Fruit fly (Drosophila melanogaster) whole organism, wandering third instar larva: Measurements from ENCODE around the gene RpL26.

ENCODE experiments used
- Abd-B ChIP-seq: fragments of >200 bp; optimal IDR thresholded peaks from 2 replicates; lab custom pipeline; 2017; ENCODE audit warnings: missing biosample characterization, missing genetic modification characterization
- CG32264 ChIP-seq: fragments of 200-800 bp; sonication (Bioruptor generic); optimal IDR thresholded peaks from 2 replicates; lab custom pipeline; 2016; ENCODE audit warnings: missing biosample characterization, missing genetic modification characterization
- Dfd ChIP-seq: fragments of >200 bp; optimal IDR thresholded peaks from 2 replicates; lab custom pipeline; 2017; ENCODE audit warnings: missing biosample characterization, missing genetic modification characterization
- HLH106 ChIP-seq: fragments of 200-800 bp; optimal IDR thresholded peaks from 3 replicates; lab custom pipeline; 2019; ENCODE audit warnings: missing biosample characterization, mild to moderate bottlenecking, missing genetic modification characterization, moderate library complexity
- Mio ChIP-seq: sonication (Bioruptor generic); optimal IDR thresholded peaks from 2 replicates; lab custom pipeline; 2016; ENCODE audit warnings: missing biosample characterization, missing genetic modification characterization
- OdsH ChIP-seq: fragments of 200-800 bp; sonication (Bioruptor generic); optimal IDR thresholded peaks from 2 replicates; lab custom pipeline; 2016; ENCODE audit warnings: missing biosample characterization, mild to moderate bottlenecking, missing genetic modification characterization
- Vsx2 ChIP-seq: fragments of 200-300, 225-300 bp; sonication (Bioruptor generic); optimal IDR thresholded peaks from 2 replicates; lab custom pipeline; 2018; ENCODE audit warnings: missing biosample characterization, missing genetic modification characterization; ENCODE audit not compliant: partially characterized antibody
- brk ChIP-seq: fragments of 200-800 bp; sonication (Bioruptor generic); optimal IDR thresholded peaks from 2 replicates; lab custom pipeline; 2016; ENCODE audit warnings: missing biosample characterization, mild to moderate bottlenecking, missing genetic modification characterization
- foxo ChIP-seq, 2 experiments: fragments of 200-800 bp; sonication (Bioruptor generic); optimal IDR thresholded peaks; 2 replicates in 1 of 2; 3 replicates in 1 of 2; lab custom pipeline; 2016 to 2017; ENCODE audit warnings: missing biosample characterization in 2 of 2, missing genetic modification characterization in 2 of 2
- h ChIP-seq: fragments of 200-800 bp; sonication (Bioruptor generic); optimal IDR thresholded peaks from 3 replicates; lab custom pipeline; 2016; ENCODE audit warnings: missing biosample characterization, mild to moderate bottlenecking, missing genetic modification characterization
- pan ChIP-seq: fragments of >200 bp; optimal IDR thresholded peaks from 2 replicates; lab custom pipeline; 2017
- psq ChIP-seq: fragments of 200-800 bp; sonication (Bioruptor generic); optimal IDR thresholded peaks from 3 replicates; lab custom pipeline; 2017; ENCODE audit warnings: missing biosample characterization, mild to moderate bottlenecking, missing genetic modification characterization, moderate library complexity
- usp ChIP-seq: fragments of >200 bp; optimal IDR thresholded peaks from 2 replicates; lab custom pipeline; 2017; ENCODE audit warnings: missing biosample characterization, missing genetic modification characterization

DNA sequence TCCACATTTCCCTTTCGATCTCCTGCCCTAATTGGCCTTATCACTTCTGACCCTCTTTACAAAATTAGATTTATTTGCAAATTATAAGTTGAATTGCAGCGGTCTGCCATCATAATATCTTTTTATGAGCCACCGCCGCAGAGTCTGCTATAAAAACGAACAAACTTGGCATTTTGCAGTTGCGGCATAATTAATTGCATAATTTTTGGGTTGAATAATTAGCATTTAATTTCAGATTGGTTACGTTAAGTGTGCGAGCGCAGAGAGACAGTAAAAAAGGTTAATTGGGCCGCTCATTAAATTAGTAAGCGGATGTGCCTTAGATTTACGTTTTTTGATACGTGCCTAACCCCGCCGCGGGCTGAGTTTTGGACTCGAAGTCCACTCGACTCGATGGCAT, 50.5 kb downstream of the RpL26 start:
- no peak for TF ChIP-seq brk (GFP tag; lab: Kevin White, UChicago)
- no peak for TF ChIP-seq usp (GFP tag; lab: Kevin White, UChicago)
- TF ChIP-seq Dfd (GFP tag; lab: Kevin White, UChicago), result no peak
- no peak for TF ChIP-seq CG32264 (GFP tag; lab: Kevin White, UChicago)
- TF ChIP-seq h (GFP tag; lab: Kevin White, UChicago), result no peak
- TF ChIP-seq foxo (GFP tag; optimal IDR thresholded peaks at IDR 0.05; lab: Kevin White, UChicago), result no peak
- no peak for TF ChIP-seq OdsH
- TF ChIP-seq Abd-B (GFP tag; lab: Kevin White, UChicago), result no peak
- TF ChIP-seq psq (GFP tag; lab: Kevin White, UChicago), result no peak
- TF ChIP-seq Mio (GFP tag; lab: Kevin White, UChicago), result no peak
- TF ChIP-seq Vsx2 (GFP tag; lab: Kevin White, UChicago), result peak; percentile 73
- no peak for TF ChIP-seq pan (lab: Kevin White, UChicago)
- no peak for TF ChIP-seq HLH106 (tag; lab: Kevin White, UChicago)
